Worm (Caenorhabditis elegans) whole organism, midembryonic: ENCODE measurements around the gene T07H3.8.

Experiments used
- T22C8.4 ChIP-seq: fragments of 200-800 bp; sonication (Bioruptor generic); IDR thresholded peaks from 2 replicates; pipeline ENCODE4 v1.3.6; 2022; ENCODE audit warnings: missing genetic modification characterization, missing compliant biosample characterization
- cog-1 ChIP-seq: sonication (generic microtip); optimal IDR thresholded peaks from 2 replicates; lab custom pipeline; 2016; ENCODE audit warnings: missing genetic modification characterization, missing compliant biosample characterization
- flt-1 ChIP-seq: fragments of 200-800 bp; sonication (Bioruptor generic); IDR thresholded peaks from 2 replicates; pipeline ENCODE4 v1.3.6; 2022; ENCODE audit warnings: missing genetic modification characterization, missing compliant biosample characterization
- klf-2 ChIP-seq: fragments of 200-800 bp; sonication (Bioruptor generic); conservative IDR thresholded peaks from 2 replicates; pipeline ENCODE4 v1.3.6; 2022; ENCODE audit warnings: missing genetic modification reagents, missing genetic modification characterization, missing compliant biosample characterization
- med-1 ChIP-seq: sonication (generic microtip); optimal IDR thresholded peaks from 2 replicates; lab custom pipeline; 2017; ENCODE audit warnings: missing genetic modification characterization, mild to moderate bottlenecking, missing compliant biosample characterization, antibody characterized with exemption, missing genetic modification reagents; ENCODE audit not compliant: insufficient read depth
- ztf-23 ChIP-seq: fragments of 200-800 bp; sonication (Bioruptor generic); IDR thresholded peaks from 2 replicates; pipeline ENCODE4 v1.3.6; 2022; ENCODE audit warnings: missing genetic modification reagents, missing genetic modification characterization, missing compliant biosample characterization
- ztf-29 ChIP-seq: fragments of 200-800 bp; sonication (Bioruptor generic); IDR thresholded peaks from 2 replicates; pipeline ENCODE4 v1.3.6; 2022; ENCODE audit warnings: missing genetic modification reagents, missing genetic modification characterization, missing compliant biosample characterization

DNA sequence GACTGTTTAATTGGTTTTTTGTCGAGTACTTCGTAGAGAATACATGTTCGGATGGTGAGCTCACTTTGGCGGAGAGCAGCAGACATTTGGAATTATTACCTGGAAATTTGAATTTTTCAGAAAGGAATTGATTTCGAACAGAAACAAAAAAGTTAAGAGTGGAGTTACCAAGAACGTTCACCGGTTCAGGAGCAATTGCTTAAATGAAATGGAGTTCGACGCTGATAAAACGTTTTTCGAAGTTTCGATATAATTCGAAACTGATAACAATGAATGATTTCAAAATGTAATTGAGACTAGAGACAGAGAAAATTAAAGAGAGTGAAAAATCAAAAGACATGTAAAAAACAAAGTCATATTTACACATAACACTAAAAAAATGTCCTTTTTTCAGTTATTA lies 24.2 kb downstream of the T07H3.8 start, which contains the start of gene fbxa-163:
- TF ChIP-seq med-1 (GFP tag; lab: Kevin White, UChicago) (no peak), flt-1 (GFP tag; lab: Robert Waterston, UW) (no peak), klf-2 (GFP tag; lab: Robert Waterston, UW) (no peak), T22C8.4 (GFP tag; lab: Robert Waterston, UW) (no peak), ztf-23 (GFP tag; lab: Robert Waterston, UW) (no peak), ztf-29 (no peak), cog-1 (tag; lab: Kevin White, UChicago) (no peak)
